Worm (Caenorhabditis elegans): ENCODE data around the gene tag-335.

tag-335 gene

DNA sequence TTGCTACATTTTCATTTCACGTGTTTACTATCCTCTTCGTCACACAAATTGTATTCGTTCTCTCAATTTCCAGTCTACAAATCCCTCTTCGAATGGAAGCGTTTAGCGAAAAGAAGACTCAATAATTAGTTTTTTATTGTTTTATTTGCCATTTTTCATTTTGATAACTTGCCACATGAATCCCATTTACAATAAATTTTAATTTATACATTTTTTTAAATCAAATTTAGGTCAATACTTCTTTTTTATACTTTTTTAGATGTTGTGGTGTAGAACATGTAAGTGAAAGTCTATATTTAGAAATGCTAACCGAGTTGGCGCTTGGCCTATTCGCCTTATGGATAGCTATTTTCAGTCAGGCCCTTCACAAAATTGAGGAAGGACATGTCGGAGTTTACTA lies 9.2 kb upstream of the tag-335 start, which contains the start of gene erl-1 (continued):
- TF ChIP-seq unc-62 (GFP tag; optimal IDR thresholded peaks at IDR 0.05 in 1 of 2) = no peak
- TF ChIP-seq unc-62 (tag; optimal IDR thresholded peaks at IDR 0.05) = no peak
- TF ChIP-seq attf-4 (tag; optimal IDR thresholded peaks at IDR 0.05) = no peak

- TF ChIP-seq unc-62 (GFP tag; optimal IDR thresholded peaks at IDR 0.05 in 1 of 2) = peak in 1 of 2 experiments; percentile 44
- TF ChIP-seq unc-62 (tag; optimal IDR thresholded peaks at IDR 0.05) = no peak
- TF ChIP-seq tra-1 (GFP tag; IDR thresholded peaks at IDR 0.05) = no peak
Measured at ce11 chrIV:12282873-12283272, 4.5 kb upstream of the tag-335 start, which contains the start of gene hpo-12. hpo-12 (plus strand) TSS chrIV:12283173.

DNA sequence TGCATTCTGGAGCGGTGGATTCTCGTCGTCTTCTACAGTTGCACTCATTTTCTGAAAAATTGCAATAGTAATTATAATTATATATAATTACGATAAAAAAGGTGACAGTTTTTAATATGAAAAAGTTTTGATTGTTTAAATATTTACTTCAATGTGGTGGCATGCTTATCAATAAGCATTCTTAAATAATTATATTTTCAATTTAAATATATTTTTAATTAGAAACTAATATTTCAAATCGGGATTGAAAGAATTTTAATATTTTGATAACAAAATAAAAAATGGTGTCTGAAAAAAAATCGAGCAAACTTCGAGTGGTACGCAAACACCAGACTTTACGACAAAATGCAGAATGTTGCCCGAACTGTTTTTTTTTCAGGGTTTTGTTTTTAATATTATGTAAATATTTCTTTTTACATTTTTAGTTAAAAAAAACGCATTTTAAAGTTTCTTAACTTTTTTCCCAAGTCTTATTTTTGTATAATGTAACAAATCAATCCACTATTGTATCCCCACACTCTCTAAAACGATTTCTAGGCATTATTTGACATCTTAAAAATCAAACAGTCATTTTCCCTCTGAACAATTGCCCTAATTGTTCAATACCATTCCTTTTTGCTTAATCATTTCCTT lies 3.9 kb upstream of the tag-335 start, which contains the start of the genes C42C1.12 and C42C1.19:
TSS of gene C42C1.12 (minus strand) at position 51 of the 633 bp plus-strand sequence.
TSS of gene C42C1.19 (plus strand) at position 583 of the 633 bp plus-strand sequence.
- TF ChIP-seq cey-2 (tag; optimal IDR thresholded peaks at IDR 0.05; ENCODE audit: borderline replicate concordance, insufficient read depth) (no peak), lsy-2 (tag; optimal IDR thresholded peaks at IDR 0.05) (peak in 1 of 2 experiments; percentile 73), hlh-30 (tag; optimal IDR thresholded peaks at IDR 0.05; ENCODE audit: insufficient read depth) (no peak), dpl-1 (GFP tag; optimal IDR thresholded peaks at IDR 0.05) (peak; percentile 53), ceh-28 (tag; optimal IDR thresholded peaks at IDR 0.05) (no peak), unc-62 (GFP tag; optimal IDR thresholded peaks at IDR 0.05 in 1 of 2) (no peak), unc-62 (tag; optimal IDR thresholded peaks at IDR 0.05) (no peak), ceh-20 (GFP tag; IDR thresholded peaks at IDR 0.05) (no peak), mdt-29 (GFP tag; IDR thresholded peaks at IDR 0.05) (no peak), R02D3.7 (tag; optimal IDR thresholded peaks at IDR 0.05) (no peak), ceh-44 (GFP tag; IDR thresholded peaks at IDR 0.05) (no peak), Y105C5A.15 (GFP tag; IDR thresholded peaks at IDR 0.05) (no peak), mes-2 (tag; optimal IDR thresholded peaks at IDR 0.05; ENCODE audit: poor library complexity, severe bottlenecking) (peak; percentile 45), ZK337.2 (GFP tag; IDR thresholded peaks at IDR 0.05) (no peak), F37D6.2 (tag; optimal IDR thresholded peaks at IDR 0.05) (no peak), madf-5 (GFP tag; IDR thresholded peaks at IDR 0.05) (no peak), unc-39 (tag; optimal IDR thresholded peaks at IDR 0.05) (no peak), rbr-2 (tag; optimal IDR thresholded peaks at IDR 0.05) (no peak), daf-8 (GFP tag; IDR thresholded peaks at IDR 0.05) (no peak), ztf-7 (tag; optimal IDR thresholded peaks at IDR 0.05) (peak; percentile 73), daf-19 (GFP tag; conservative IDR thresholded peaks at IDR 0.05) (no peak), pha-4 (GFP tag; IDR thresholded peaks at IDR 0.05) (no peak), pha-4 (tag; optimal IDR thresholded peaks at IDR 0.05) (no peak), dve-1 (tag; optimal IDR thresholded peaks at IDR 0.05; ENCODE audit: insufficient read depth) (peak; percentile 7), daf-12 (tag; optimal IDR thresholded peaks at IDR 0.05) (no peak), nhr-77 (tag; optimal IDR thresholded peaks at IDR 0.05) (no peak)

- TF ChIP-seq dmd-6 (GFP tag; IDR thresholded peaks at IDR 0.05) (peak; percentile 42; the same call in 1 of the 2 replicates), nhr-6 (tag; optimal IDR thresholded peaks at IDR 0.05) (no peak), vab-7 (GFP tag; IDR thresholded peaks at IDR 0.05) (no peak), daf-16 (GFP tag; optimal IDR thresholded peaks at IDR 0.05) (no peak), daf-16 (tag; optimal IDR thresholded peaks at IDR 0.05) (peak; percentile 16), dve-1 (tag; optimal IDR thresholded peaks at IDR 0.05; ENCODE audit: insufficient read depth) (peak; percentile 27), hlh-11 (tag; optimal IDR thresholded peaks at IDR 0.05) (peak; percentile 2), nhr-28 (tag; optimal IDR thresholded peaks at IDR 0.05) (peak; percentile 20), tra-1 (GFP tag; IDR thresholded peaks at IDR 0.05) (no peak)
Measured at ce11 chrIV:12279340-12279739, 946 bp upstream of the tag-335 start, which contains the start of gene ltah-1.1. ltah-1.1 (plus strand) TSS chrIV:12279622.

Data from whole organism, L4 larva.